Worm (Caenorhabditis elegans) whole organism, late embryonic: ENCODE measurements around the gene mtss-1.

Experiments used
- C08G9.2 ChIP-seq: sonication (generic microtip); optimal IDR thresholded peaks from 2 replicates; lab custom pipeline; 2016; ENCODE audit warnings: mild to moderate bottlenecking, missing genetic modification characterization, moderate library complexity, missing compliant biosample characterization
- F13H6.1 ChIP-seq: sonication (generic microtip); optimal IDR thresholded peaks from 2 replicates; lab custom pipeline; 2016; ENCODE audit warnings: missing genetic modification characterization, missing compliant biosample characterization
- K09A11.1 ChIP-seq: sonication (generic microtip); optimal IDR thresholded peaks from 2 replicates; lab custom pipeline; 2017; ENCODE audit warnings: antibody characterized with exemption, mild to moderate bottlenecking, missing genetic modification characterization, missing compliant biosample characterization; ENCODE audit not compliant: insufficient read depth
- T23F11.4 ChIP-seq: fragments of 200-800 bp; sonication (Bioruptor generic); optimal IDR thresholded peaks from 2 replicates; lab custom pipeline; 2018; ENCODE audit warnings: mild to moderate bottlenecking, missing genetic modification characterization, missing compliant biosample characterization
- Y22D7AL.16 ChIP-seq: sonication (generic microtip); optimal IDR thresholded peaks from 2 replicates; lab custom pipeline; 2016; ENCODE audit warnings: missing genetic modification characterization, missing compliant biosample characterization
- ahr-1 ChIP-seq: sonication (generic microtip); optimal IDR thresholded peaks from 2 replicates; lab custom pipeline; 2016; ENCODE audit warnings: missing genetic modification characterization, missing compliant biosample characterization
- ama-1 ChIP-seq: fragments of 150-350 bp; optimal IDR thresholded peaks from 2 replicates; lab custom pipeline; 2014
- ceh-14 ChIP-seq: sonication (generic microtip); optimal IDR thresholded peaks from 2 replicates; lab custom pipeline; 2016; ENCODE audit warnings: missing genotype, missing genetic modification characterization, missing compliant biosample characterization
- ceh-19 ChIP-seq: fragments of 200-800 bp; sonication (Bioruptor generic); optimal IDR thresholded peaks from 2 replicates; lab custom pipeline; 2018; ENCODE audit warnings: mild to moderate bottlenecking, missing genetic modification characterization, missing compliant biosample characterization
- ceh-22 ChIP-seq: sonication (generic microtip); optimal IDR thresholded peaks from 2 replicates; lab custom pipeline; 2017; ENCODE audit warnings: missing biosample characterization, missing genetic modification characterization
- ceh-24 ChIP-seq: sonication (generic microtip); optimal IDR thresholded peaks from 2 replicates; lab custom pipeline; 2016; ENCODE audit warnings: mild to moderate bottlenecking, missing genetic modification characterization, missing compliant biosample characterization
- ceh-34 ChIP-seq: sonication (generic microtip); optimal IDR thresholded peaks from 2 replicates; lab custom pipeline; 2016; ENCODE audit warnings: mild to moderate bottlenecking, missing genetic modification characterization, missing compliant biosample characterization
- ceh-48 ChIP-seq: sonication (generic microtip); optimal IDR thresholded peaks from 2 replicates; lab custom pipeline; 2016; ENCODE audit warnings: missing genetic modification characterization, inconsistent platforms, missing compliant biosample characterization
- ceh-6 ChIP-seq: fragments of 200-800 bp; sonication (Bioruptor generic); optimal IDR thresholded peaks from 2 replicates; lab custom pipeline; 2018; ENCODE audit warnings: mild to moderate bottlenecking, missing genetic modification characterization, missing compliant biosample characterization
- ceh-9 ChIP-seq: sonication (generic microtip); optimal IDR thresholded peaks from 2 replicates; lab custom pipeline; 2016; ENCODE audit warnings: mild to moderate bottlenecking, missing genetic modification characterization, inconsistent platforms, missing compliant biosample characterization
- che-1 ChIP-seq: sonication (generic microtip); optimal IDR thresholded peaks from 2 replicates; lab custom pipeline; 2016; ENCODE audit warnings: mild to moderate bottlenecking, missing genetic modification characterization, missing compliant biosample characterization
- elt-2 ChIP-seq: sonication (generic microtip); optimal IDR thresholded peaks from 2 replicates; lab custom pipeline; 2016; ENCODE audit warnings: missing genetic modification reagents, missing genetic modification characterization, missing compliant biosample characterization
- elt-4 ChIP-seq: sonication (generic microtip); optimal IDR thresholded peaks from 2 replicates; lab custom pipeline; 2016; ENCODE audit warnings: missing genetic modification characterization, missing compliant biosample characterization
- ets-4 ChIP-seq: sonication (generic microtip); optimal IDR thresholded peaks from 2 replicates; lab custom pipeline; 2016; ENCODE audit warnings: missing genetic modification characterization, missing compliant biosample characterization
- eyg-1 ChIP-seq: sonication (generic microtip); optimal IDR thresholded peaks from 2 replicates; lab custom pipeline; 2016; ENCODE audit warnings: missing genotype, missing genetic modification characterization, missing compliant biosample characterization
- fax-1 ChIP-seq: sonication (generic microtip); optimal IDR thresholded peaks from 2 replicates; lab custom pipeline; 2016; ENCODE audit warnings: missing genotype, missing genetic modification characterization, missing compliant biosample characterization
- fkh-6 ChIP-seq: sonication (generic microtip); optimal IDR thresholded peaks from 2 replicates; lab custom pipeline; 2016; ENCODE audit warnings: missing genetic modification characterization, missing compliant biosample characterization
- gmeb-2 ChIP-seq: sonication (generic microtip); optimal IDR thresholded peaks from 2 replicates; lab custom pipeline; 2016; ENCODE audit warnings: missing genetic modification characterization, inconsistent platforms, missing compliant biosample characterization
- hlh-13 ChIP-seq: fragments of 200-800 bp; sonication (Bioruptor generic); optimal IDR thresholded peaks from 2 replicates; lab custom pipeline; 2018; ENCODE audit warnings: mild to moderate bottlenecking, missing genetic modification characterization, missing compliant biosample characterization
- hlh-8 ChIP-seq: sonication (generic microtip); optimal IDR thresholded peaks from 2 replicates; lab custom pipeline; 2016; ENCODE audit warnings: missing genotype, missing genetic modification characterization, missing compliant biosample characterization
- lim-6 ChIP-seq: sonication (generic microtip); optimal IDR thresholded peaks from 2 replicates; lab custom pipeline; 2016; ENCODE audit warnings: missing genetic modification characterization, missing compliant biosample characterization
- lin-11 ChIP-seq: fragments of 200-800 bp; sonication (Bioruptor generic); optimal IDR thresholded peaks from 2 replicates; lab custom pipeline; 2018; ENCODE audit warnings: mild to moderate bottlenecking, missing genetic modification characterization, missing compliant biosample characterization
- madf-2 ChIP-seq: sonication (generic microtip); optimal IDR thresholded peaks from 2 replicates; lab custom pipeline; 2017; ENCODE audit warnings: missing genetic modification characterization, missing compliant biosample characterization
- nfya-1 ChIP-seq: sonication (generic microtip); optimal IDR thresholded peaks from 2 replicates; lab custom pipeline; 2017; ENCODE audit warnings: missing genetic modification characterization, mild to moderate bottlenecking, missing compliant biosample characterization, antibody characterized with exemption, moderate library complexity
- nhr-11 ChIP-seq: fragments of 150-350 bp; optimal IDR thresholded peaks from 2 replicates; lab custom pipeline; 2014; ENCODE audit warnings: missing biosample characterization, missing genetic modification characterization
- nhr-232 ChIP-seq: sonication (generic microtip); optimal IDR thresholded peaks from 2 replicates; lab custom pipeline; 2016; ENCODE audit warnings: missing genetic modification characterization, missing compliant biosample characterization
- odd-2 ChIP-seq: sonication (generic microtip); optimal IDR thresholded peaks from 2 replicates; lab custom pipeline; 2017; ENCODE audit warnings: antibody characterized with exemption, mild to moderate bottlenecking, missing genetic modification characterization, missing compliant biosample characterization
- pag-3 ChIP-seq: sonication (generic microtip); optimal IDR thresholded peaks from 2 replicates; lab custom pipeline; 2016; ENCODE audit warnings: missing compliant biosample characterization, missing genetic modification characterization, borderline replicate concordance
- pat-9 ChIP-seq: fragments of 200-800 bp; sonication (Bioruptor generic); optimal IDR thresholded peaks from 2 replicates; lab custom pipeline; 2018; ENCODE audit warnings: mild to moderate bottlenecking, missing genetic modification characterization, moderate library complexity, missing compliant biosample characterization
- pha-2 ChIP-seq: sonication (generic microtip); optimal IDR thresholded peaks from 2 replicates; lab custom pipeline; 2017; ENCODE audit warnings: mild to moderate bottlenecking, missing genetic modification characterization, missing compliant biosample characterization
- pha-4 ChIP-seq: fragments of 150-350 bp; optimal IDR thresholded peaks from 2 replicates; lab custom pipeline; 2018; ENCODE audit warnings: missing biosample characterization, missing genetic modification reagents, missing genetic modification characterization
- pqm-1 ChIP-seq: sonication (generic microtip); optimal IDR thresholded peaks from 2 replicates; lab custom pipeline; 2016; ENCODE audit warnings: missing genetic modification characterization, missing compliant biosample characterization
- ref-2 ChIP-seq: sonication (generic microtip); optimal IDR thresholded peaks from 2 replicates; lab custom pipeline; 2016; ENCODE audit warnings: missing genetic modification characterization, missing compliant biosample characterization
- rnt-1 ChIP-seq: sonication (generic microtip); optimal IDR thresholded peaks from 2 replicates; lab custom pipeline; 2016; ENCODE audit warnings: missing genetic modification characterization, missing compliant biosample characterization
- sdc-2 ChIP-seq: sonication (generic microtip); optimal IDR thresholded peaks from 2 replicates; lab custom pipeline; 2016; ENCODE audit warnings: missing genotype, missing genetic modification characterization, missing compliant biosample characterization
- sox-2 ChIP-seq: fragments of 200-800 bp; sonication (Bioruptor generic); IDR thresholded peaks from 2 replicates; pipeline ENCODE4 v1.3.6; 2022; ENCODE audit warnings: missing genetic modification reagents, missing genetic modification characterization, missing compliant biosample characterization
- syd-9 ChIP-seq: sonication (generic microtip); optimal IDR thresholded peaks from 2 replicates; lab custom pipeline; 2016; ENCODE audit warnings: mild to moderate bottlenecking, missing genetic modification characterization, moderate library complexity, missing compliant biosample characterization
- tbx-2 ChIP-seq: sonication (generic microtip); optimal IDR thresholded peaks from 2 replicates; lab custom pipeline; 2016; ENCODE audit warnings: missing genetic modification characterization, missing compliant biosample characterization
- unc-3 ChIP-seq, 2 experiments: fragments of 200-800 bp in 1 of 2; sonication (Bioruptor generic) in 1 of 2; sonication (generic microtip) in 1 of 2; conservative IDR thresholded peaks in 1 of 2; optimal IDR thresholded peaks in 1 of 2; 2 replicates each; pipeline versions ENCODE4 v1.3.6 to Lab custom; 2016 to 2022; ENCODE audit warnings: missing compliant biosample characterization in 2 of 2, missing genetic modification characterization in 2 of 2, missing genetic modification reagents in 1 of 2
- unc-42 ChIP-seq: sonication (generic microtip); optimal IDR thresholded peaks from 2 replicates; lab custom pipeline; 2016; ENCODE audit warnings: missing genotype, missing genetic modification characterization, missing compliant biosample characterization
- zip-5 ChIP-seq: sonication (generic microtip); optimal IDR thresholded peaks from 2 replicates; lab custom pipeline; 2016; ENCODE audit warnings: missing genetic modification characterization, missing compliant biosample characterization
- ztf-16 ChIP-seq: sonication (generic microtip); optimal IDR thresholded peaks from 2 replicates; lab custom pipeline; 2017; ENCODE audit warnings: missing genetic modification characterization, missing compliant biosample characterization

mtss-1 gene

DNA sequence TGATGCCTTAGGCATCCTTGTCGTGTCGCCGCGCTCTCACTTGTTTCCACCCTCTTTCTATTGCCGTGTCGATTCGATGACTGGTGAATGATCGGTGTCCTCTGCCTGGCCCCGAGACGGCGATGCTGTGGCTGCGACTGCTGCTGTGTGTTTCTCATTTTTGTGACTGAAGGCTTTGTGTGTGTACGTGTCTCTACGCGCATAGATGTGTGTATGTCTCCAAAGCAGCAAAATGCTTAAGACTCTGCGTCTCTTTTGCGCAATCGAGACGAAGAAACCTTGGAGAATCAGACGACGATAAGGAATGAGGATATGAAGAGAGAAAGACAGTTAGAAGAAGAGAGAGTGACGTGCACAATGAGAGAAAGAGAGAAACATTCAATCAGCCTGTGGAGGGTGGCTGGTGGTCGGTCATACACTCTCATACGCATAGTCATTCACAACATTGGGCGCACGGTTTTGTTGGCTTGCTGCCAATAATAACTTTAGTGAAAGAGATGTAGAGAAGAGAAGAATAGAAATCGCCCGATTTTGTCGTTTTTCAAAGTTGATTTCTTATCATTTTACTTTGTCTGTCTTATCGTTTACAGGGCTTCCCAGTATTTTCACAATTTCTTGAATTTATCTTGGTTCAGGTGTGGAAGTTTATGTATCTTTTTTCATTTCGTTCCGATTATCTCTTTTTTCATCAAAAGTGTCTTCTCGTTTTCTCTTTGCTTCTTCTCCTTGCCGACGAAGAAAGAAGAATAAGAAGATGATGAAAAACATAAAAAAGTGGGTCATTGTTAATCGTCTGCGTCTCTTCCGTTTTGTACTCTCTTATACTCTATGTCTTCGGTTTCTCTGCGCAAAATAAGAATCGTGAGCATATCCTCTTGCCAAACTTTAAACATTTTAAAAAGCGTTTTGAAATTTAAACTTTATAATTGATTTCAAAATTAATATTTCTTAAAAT, 34.0 kb downstream of the mtss-1 start (continued):
- TF ChIP-seq ceh-9 (tag; lab: Kevin White, UChicago) (no peak), nhr-11 (tag; lab: Kevin White, UChicago) (no peak), ets-4 (tag; lab: Kevin White, UChicago) (peak; percentile 85), pat-9 (tag; lab: Kevin White, UChicago) (no peak), fkh-6 (tag; lab: Kevin White, UChicago) (no peak), ama-1 (lab: Kevin White, UChicago) (peak; percentile 91), ceh-6 (GFP tag; lab: Kevin White, UChicago) (no peak), sdc-2 (tag; lab: Kevin White, UChicago) (peak; percentile 67), lin-11 (tag; lab: Kevin White, UChicago) (no peak), rnt-1 (tag; lab: Kevin White, UChicago) (peak; percentile 95), madf-2 (no peak), K09A11.1 (tag; lab: Kevin White, UChicago) (peak; percentile 81), unc-3 (GFP tag; conservative IDR thresholded peaks at IDR 0.05; lab: Robert Waterston, UW) (no peak), unc-3 (tag; optimal IDR thresholded peaks at IDR 0.05; lab: Kevin White, UChicago) (no peak), ahr-1 (tag; lab: Kevin White, UChicago) (no peak), ceh-34 (tag; lab: Kevin White, UChicago) (peak; percentile 92), hlh-13 (GFP tag; lab: Kevin White, UChicago) (no peak), sox-2 (0 out of 2 replicates have a peak, but pooled peaks have one; percentile 3), Y22D7AL.16 (tag; lab: Kevin White, UChicago) (no peak), hlh-8 (tag; lab: Kevin White, UChicago) (peak; percentile 78), tbx-2 (tag; lab: Kevin White, UChicago) (peak; percentile 96), C08G9.2 (peak; percentile 58), nhr-232 (tag; lab: Kevin White, UChicago) (no peak), zip-5 (peak; percentile 50), lim-6 (tag; lab: Kevin White, UChicago) (peak; percentile 68), pha-2 (peak; percentile 63), ceh-14 (tag; lab: Kevin White, UChicago) (peak; percentile 72), syd-9 (peak; percentile 89), nfya-1 (tag; lab: Kevin White, UChicago) (peak; percentile 98), unc-42 (tag; lab: Kevin White, UChicago) (peak; percentile 84), fax-1 (tag; lab: Kevin White, UChicago) (peak; percentile 26), gmeb-2 (tag; lab: Kevin White, UChicago) (no peak), elt-4 (tag; lab: Kevin White, UChicago) (no peak), pag-3 (tag; lab: Kevin White, UChicago) (no peak), pqm-1 (tag; lab: Kevin White, UChicago) (peak; percentile 71), ceh-19 (GFP tag; lab: Kevin White, UChicago) (no peak), ceh-22 (peak; percentile 32), elt-2 (tag; lab: Kevin White, UChicago) (peak; percentile 56), ztf-16 (tag; lab: Kevin White, UChicago) (peak; percentile 8), ceh-24 (tag; lab: Kevin White, UChicago) (no peak), T23F11.4 (GFP tag; lab: Kevin White, UChicago) (no peak), ceh-48 (no peak), pha-4 (tag; lab: Kevin White, UChicago) (no peak), che-1 (tag; lab: Kevin White, UChicago) (peak; percentile 45), F13H6.1 (tag; lab: Kevin White, UChicago) (peak; percentile 96), ref-2 (tag; lab: Kevin White, UChicago) (peak; percentile 93), odd-2 (tag; lab: Kevin White, UChicago) (no peak), eyg-1 (tag; lab: Kevin White, UChicago) (peak; percentile 32)
